Worm (Caenorhabditis elegans) whole organism, L4 larva: ENCODE data around the gene natb-1.

Source experiments
- F49E8.2 ChIP-seq: sonication (generic microtip); optimal IDR thresholded peaks from 2 replicates; lab custom pipeline; 2016; ENCODE audit warnings: missing compliant biosample characterization, mild to moderate bottlenecking, missing genetic modification characterization, borderline replicate concordance
- ama-1 ChIP-seq: fragments of 150-350 bp; optimal IDR thresholded peaks from 2 replicates; lab custom pipeline; 2014; ENCODE audit warnings: inconsistent platforms, mixed read lengths
- attf-4 ChIP-seq: sonication (generic microtip); optimal IDR thresholded peaks from 3 replicates; lab custom pipeline; 2017; ENCODE audit warnings: missing biosample characterization, missing genetic modification characterization
- lin-39 ChIP-seq: fragments of 150-350 bp; optimal IDR thresholded peaks from 2 replicates; lab custom pipeline; 2014; ENCODE audit warnings: missing biosample characterization, missing genetic modification reagents, missing genetic modification characterization
- mxl-2 ChIP-seq: fragments of 200-800 bp; sonication (Bioruptor generic); conservative IDR thresholded peaks from 2 replicates; pipeline ENCODE4 v1.3.6; 2022; ENCODE audit warnings: missing genetic modification reagents, missing genetic modification characterization, missing compliant biosample characterization
- nhr-111 ChIP-seq: fragments of 200-800 bp; sonication (Bioruptor generic); optimal IDR thresholded peaks from 2 replicates; lab custom pipeline; 2018; ENCODE audit warnings: mild to moderate bottlenecking, missing genetic modification characterization, missing compliant biosample characterization
- nhr-25 ChIP-seq: sonication (generic microtip); optimal IDR thresholded peaks from 2 replicates; lab custom pipeline; 2017; ENCODE audit warnings: missing genetic modification characterization, mild to moderate bottlenecking, missing compliant biosample characterization, antibody characterized with exemption, moderate library complexity, borderline replicate concordance; ENCODE audit not compliant: insufficient read depth

DNA sequence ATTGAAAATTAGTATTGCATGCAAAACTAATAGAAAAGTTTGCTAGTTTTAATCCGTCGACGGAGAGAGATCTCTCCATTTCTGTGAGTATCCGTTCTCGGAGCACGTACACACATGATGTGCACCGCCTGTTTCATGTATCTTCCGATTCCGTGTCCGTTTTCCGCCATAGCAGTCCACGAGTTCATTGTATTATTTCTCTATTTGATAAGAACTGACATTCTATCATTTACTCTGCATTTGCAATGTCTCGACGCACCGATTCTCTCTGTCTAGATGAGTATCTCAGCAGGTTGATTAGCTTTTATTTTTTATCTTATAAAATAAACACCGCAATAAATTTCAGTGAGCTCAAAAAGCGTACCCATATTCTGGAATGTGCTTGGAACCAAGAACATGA lies 35.7 kb upstream of the natb-1 start:
- no peak for TF ChIP-seq attf-4
- TF ChIP-seq F49E8.2 = no peak
- no peak for TF ChIP-seq ama-1 (lab: Kevin White, UChicago)
- no peak for TF ChIP-seq nhr-25 (tag; lab: Kevin White, UChicago)
- no peak for TF ChIP-seq mxl-2 (GFP tag; lab: Robert Waterston, UW)
- TF ChIP-seq nhr-111 = no peak
- no peak for TF ChIP-seq lin-39 (tag; lab: Kevin White, UChicago)
